Worm (Caenorhabditis elegans) whole organism, dauer: ENCODE measurements around the gene ani-1.

ENCODE experiments used
- unc-62 ChIP-seq: sonication (generic microtip); optimal IDR thresholded peaks from 2 replicates; lab custom pipeline; 2017; ENCODE audit warnings: missing biosample characterization, missing genetic modification reagents, missing genetic modification characterization

ani-1 gene

ce11 chrIII:12445223-12445622 is 8.0 kb downstream of the ani-1 start:
- no peak for TF ChIP-seq unc-62 (GFP tag; lab: Kevin White, UChicago)

ce11 chrIII:12443880-12444279 is 9.3 kb downstream of the ani-1 start:
- no peak for TF ChIP-seq unc-62 (GFP tag; lab: Kevin White, UChicago)

DNA sequence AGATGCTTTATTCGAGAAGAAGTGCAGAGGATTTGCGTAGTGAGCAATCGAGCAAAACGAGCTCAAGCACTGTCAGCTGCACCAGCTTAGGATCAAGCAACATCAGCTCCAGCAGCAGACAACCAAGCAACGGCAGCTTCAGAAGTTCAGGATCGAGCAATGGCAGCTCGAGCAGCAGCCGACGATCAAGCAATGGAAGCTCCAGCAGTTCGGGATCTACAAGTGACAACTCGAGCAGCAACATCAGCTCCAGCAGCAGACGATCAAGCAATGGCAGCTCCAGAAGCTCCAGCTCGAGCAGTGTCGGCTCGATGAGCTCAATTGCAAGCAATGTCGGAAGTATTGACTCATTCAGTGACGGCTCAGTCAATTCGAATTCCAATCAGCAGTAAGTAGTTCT is 14.1 kb downstream of the ani-1 start:
- no peak for TF ChIP-seq unc-62 (GFP tag; lab: Kevin White, UChicago)

DNA sequence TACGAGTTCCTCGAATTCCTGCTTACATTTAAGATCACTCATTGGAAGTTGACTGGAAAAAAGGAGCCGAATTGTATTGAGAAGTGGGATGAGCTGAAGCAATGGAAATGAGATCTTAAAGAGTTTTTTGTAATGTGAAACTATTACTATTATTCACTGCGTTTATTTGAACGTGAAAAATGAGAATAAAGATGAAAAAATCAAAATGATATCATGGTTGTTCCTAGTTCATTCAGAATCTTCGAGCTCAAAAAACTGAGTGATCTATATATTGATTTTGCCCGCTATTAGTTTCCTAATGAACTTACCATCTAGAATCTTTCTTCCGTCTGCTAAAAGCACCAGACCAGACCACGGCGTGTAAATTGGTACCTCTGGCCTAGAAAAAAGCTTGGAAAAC is 16.2 kb downstream of the ani-1 start:
- no peak for TF ChIP-seq unc-62 (GFP tag; lab: Kevin White, UChicago)

DNA sequence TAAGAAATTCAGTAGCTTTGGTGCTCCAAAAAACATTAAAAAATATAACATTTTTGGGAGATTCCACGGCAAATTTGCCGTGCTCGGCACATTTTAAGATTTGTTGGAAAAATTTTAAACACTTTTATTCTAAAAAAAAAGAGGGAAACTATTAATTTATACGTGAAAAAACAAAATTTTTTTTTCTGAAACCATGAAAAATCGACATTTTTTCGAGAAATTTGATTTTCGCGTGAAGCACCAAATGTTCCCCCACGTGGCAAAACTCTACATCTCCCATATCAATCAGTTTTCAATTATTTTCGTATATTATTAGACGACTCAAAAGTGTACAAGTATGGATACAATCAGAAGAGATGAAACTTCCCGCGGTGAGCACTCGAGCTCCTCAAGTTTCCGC is 17.0 kb downstream of the ani-1 start, which contains the start of gene fbxa-218:
fbxa-218 (plus strand) TSS at position 301 of the 400 bp plus-strand sequence.
- no peak for TF ChIP-seq unc-62 (GFP tag; lab: Kevin White, UChicago)

- TF ChIP-seq unc-62 (GFP tag; lab: Kevin White, UChicago) = no peak
These were observed 19.1 kb downstream of the ani-1 start, which contains the start of gene Y49E10.27 for ce11 chrIII:12434104-12434503. TSS of gene Y49E10.27 (plus strand) at chrIII:12434404.

ce11 chrIII:12430209-12430608 is 23.0 kb downstream of the ani-1 start, which contains the start of gene Y49E10.16:
TSS of gene Y49E10.16 (plus strand) at chrIII:12430509.
- TF ChIP-seq unc-62 (GFP tag; lab: Kevin White, UChicago) = no peak

ce11 chrIII:12429579-12430084 is 23.5 kb downstream of the ani-1 start, which contains the start of gene snr-6:
TSS of gene snr-6 (minus strand) at chrIII:12429629.
- no peak for TF ChIP-seq unc-62 (GFP tag; lab: Kevin White, UChicago)

- TF ChIP-seq unc-62 (GFP tag; lab: Kevin White, UChicago) = no peak
These were observed 24.3 kb downstream of the ani-1 start for ce11 chrIII:12428799-12429351.

DNA sequence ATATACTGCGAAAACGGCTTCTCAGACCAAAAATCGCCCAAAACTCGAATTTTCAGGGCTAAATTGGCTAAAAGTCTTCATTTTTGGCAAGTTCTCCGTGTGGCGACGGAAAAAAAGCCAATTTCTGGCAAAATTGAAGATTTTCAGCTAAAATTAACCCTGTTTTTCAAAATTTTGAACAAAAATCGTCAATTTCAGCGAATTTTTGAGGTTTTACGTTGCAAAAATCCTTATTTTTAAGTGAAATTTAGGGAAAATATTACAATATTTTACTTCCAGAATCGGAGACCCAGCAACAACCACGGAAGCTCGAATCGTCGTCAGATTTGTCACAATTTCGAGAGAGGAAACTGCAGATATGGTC is 24.9 kb downstream of the ani-1 start:
- TF ChIP-seq unc-62 (GFP tag; lab: Kevin White, UChicago) = no peak

ce11 chrIII:12427527-12428263 is 25.5 kb downstream of the ani-1 start:
- TF ChIP-seq unc-62 (GFP tag; lab: Kevin White, UChicago) = no peak

- TF ChIP-seq unc-62 (GFP tag; lab: Kevin White, UChicago) = no peak
These were observed 26.6 kb downstream of the ani-1 start, which contains the start of gene pie-1 for ce11 chrIII:12426558-12426957. TSS of gene pie-1 (plus strand) at chrIII:12426893.

ce11 chrIII:12425846-12426405 is 27.2 kb downstream of the ani-1 start:
- no peak for TF ChIP-seq unc-62 (GFP tag; lab: Kevin White, UChicago)

DNA sequence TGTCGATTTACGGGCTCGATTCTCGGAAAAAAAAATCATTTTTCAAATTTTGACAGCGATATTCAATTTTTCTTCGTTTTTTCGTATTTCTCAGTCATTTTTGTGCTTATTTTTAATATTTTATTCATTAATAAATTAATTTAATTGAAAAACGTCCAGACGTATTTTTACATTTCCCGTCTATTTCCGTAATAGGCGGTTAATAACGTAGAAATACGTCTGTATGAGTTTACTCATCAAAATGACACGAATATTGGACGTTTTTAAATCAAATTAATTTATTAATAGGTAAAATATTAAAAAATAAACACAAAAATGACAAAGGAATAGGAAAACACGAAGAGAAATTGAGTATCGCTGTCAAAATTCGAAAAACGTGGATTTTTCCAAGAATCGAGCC is 28.5 kb downstream of the ani-1 start:
- no peak for TF ChIP-seq unc-62 (GFP tag; lab: Kevin White, UChicago)

DNA sequence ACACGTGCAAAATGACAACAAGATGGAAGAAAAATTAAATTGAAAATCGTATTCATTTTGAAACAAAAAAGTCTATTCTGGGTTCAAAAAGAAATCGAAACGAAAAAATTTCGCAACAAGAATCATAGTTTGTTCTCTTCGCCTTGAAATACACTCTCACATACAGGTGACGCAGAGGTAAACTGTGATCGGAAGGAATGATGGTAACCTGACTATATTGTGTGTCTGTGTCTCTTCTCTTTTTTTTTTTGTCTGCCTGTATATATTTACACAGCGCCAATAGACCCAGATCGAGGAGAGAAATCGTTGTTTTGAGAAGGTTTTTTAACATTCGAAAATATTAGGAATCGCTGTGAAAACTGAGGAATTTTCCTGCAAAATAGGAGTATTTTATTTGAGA is 29.1 kb downstream of the ani-1 start:
- no peak for TF ChIP-seq unc-62 (GFP tag; lab: Kevin White, UChicago)

DNA sequence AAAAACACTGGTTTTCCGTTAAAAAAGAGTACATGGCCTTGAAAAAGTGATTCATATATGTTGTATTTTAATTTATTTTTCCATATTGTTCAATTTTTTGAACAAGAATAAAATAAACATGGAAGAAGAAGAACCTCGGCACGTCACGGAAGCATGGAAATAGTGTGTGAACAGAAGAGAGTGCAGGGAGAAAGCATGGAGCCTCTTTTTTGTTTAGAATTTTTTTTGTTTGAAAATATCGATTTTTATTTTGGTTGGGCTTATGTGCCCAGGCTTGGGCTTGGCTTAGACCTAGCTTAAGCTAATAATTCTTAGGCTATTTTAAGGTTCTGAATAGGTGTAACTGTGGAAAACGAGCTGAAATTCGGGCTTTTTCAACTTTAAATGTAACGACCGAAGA is 31.5 kb downstream of the ani-1 start, which contains the start of gene tat-1:
tat-1 (minus strand) TSS at position 11 of the 400 bp plus-strand sequence.
- no peak for TF ChIP-seq unc-62 (GFP tag; lab: Kevin White, UChicago)
